Worm (Caenorhabditis elegans) whole organism, mixed stage, embryonic: Measurements from ENCODE around the gene vps-24.

ENCODE experiments used
- ces-1 ChIP-seq: fragments of 150-350 bp; optimal IDR thresholded peaks from 2 replicates; lab custom pipeline; 2014; ENCODE audit warnings: missing biosample characterization, missing genetic modification reagents, missing genetic modification characterization
- elt-3 ChIP-seq: fragments of 150-350 bp; optimal IDR thresholded peaks from 2 replicates; lab custom pipeline; 2014; ENCODE audit warnings: missing biosample characterization, missing genetic modification characterization
- lin-13 ChIP-seq: fragments of 150-350 bp; optimal IDR thresholded peaks from 2 replicates; lab custom pipeline; 2014; ENCODE audit warnings: missing biosample characterization, missing genetic modification characterization
- lsy-2 ChIP-seq: fragments of 150-350 bp; optimal IDR thresholded peaks from 2 replicates; lab custom pipeline; 2014; ENCODE audit warnings: missing biosample characterization, missing genetic modification characterization
- nhr-12 ChIP-seq: fragments of 150-350 bp; optimal IDR thresholded peaks from 2 replicates; lab custom pipeline; 2014; ENCODE audit warnings: missing biosample characterization, missing genetic modification characterization
- unc-62 ChIP-seq: fragments of 150-350 bp; optimal IDR thresholded peaks from 2 replicates; lab custom pipeline; 2014; ENCODE audit warnings: missing biosample characterization, missing genetic modification reagents, missing genetic modification characterization

ce11 chrII:4981682-4982404, 12.0 kb upstream of the vps-24 start:
- TF ChIP-seq lin-13 (tag; lab: Kevin White, UChicago) (no peak), nhr-12 (tag; lab: Kevin White, UChicago) (no peak), ces-1 (GFP tag; lab: Kevin White, UChicago) (no peak), unc-62 (GFP tag; lab: Kevin White, UChicago) (no peak), elt-3 (tag; lab: Kevin White, UChicago) (no peak), lsy-2 (tag; lab: Kevin White, UChicago) (no peak)
